Worm (Caenorhabditis elegans): Measurements from ENCODE around the gene nas-28.
A peak's percentile ranks its signal among the peaks of the same experiment; 100 is the strongest.

Gene nas-28

ce11 chrIII:6168497-6169227 is 14.4 kb downstream of the nas-28 start, which contains the start of gene efk-1:
efk-1 (minus strand) TSS chrIII:6168547.
- TF ChIP-seq nhr-237 (tag; optimal IDR thresholded peaks at IDR 0.05) (no peak), ama-1 (optimal IDR thresholded peaks at IDR 0.05) (peak; percentile 20), lin-13 (GFP tag; optimal IDR thresholded peaks at IDR 0.05) (no peak), crh-2 (tag; optimal IDR thresholded peaks at IDR 0.05) (peak; percentile 36), C34F6.9 (tag; optimal IDR thresholded peaks at IDR 0.05) (peak; percentile 21), mbf-1 (tag; optimal IDR thresholded peaks at IDR 0.05) (no peak), elt-1 (tag; optimal IDR thresholded peaks at IDR 0.05) (no peak), nhr-129 (tag; optimal IDR thresholded peaks at IDR 0.05) (peak; percentile 42), skn-1 (tag; optimal IDR thresholded peaks at IDR 0.05) (no peak)

- TF ChIP-seq mdl-1 (tag; optimal IDR thresholded peaks at IDR 0.05) = no peak
- no peak for TF ChIP-seq sma-9 (GFP tag; optimal IDR thresholded peaks at IDR 0.05)
- no peak for TF ChIP-seq sma-9 (tag; optimal IDR thresholded peaks at IDR 0.05)
- no peak for TF ChIP-seq unc-55 (GFP tag; optimal IDR thresholded peaks at IDR 0.05)
- TF ChIP-seq skn-1 (tag; optimal IDR thresholded peaks at IDR 0.05) = no peak
- no peak for TF ChIP-seq egl-27 (tag; optimal IDR thresholded peaks at IDR 0.05)
- no peak for TF ChIP-seq lin-39 (tag; optimal IDR thresholded peaks at IDR 0.05)
- no peak for TF ChIP-seq ceh-16 (tag; optimal IDR thresholded peaks at IDR 0.05)
- no peak for TF ChIP-seq ama-1 (optimal IDR thresholded peaks at IDR 0.05)
- TF ChIP-seq ztf-4 (tag; optimal IDR thresholded peaks at IDR 0.05) = no peak
- TF ChIP-seq Y55F3AM.14 (GFP tag; optimal IDR thresholded peaks at IDR 0.05) = no peak
- TF ChIP-seq zag-1 (tag; optimal IDR thresholded peaks at IDR 0.05) = no peak
- no peak for TF ChIP-seq nhr-6 (tag; optimal IDR thresholded peaks at IDR 0.05)
- no peak for TF ChIP-seq fos-1 (tag; optimal IDR thresholded peaks at IDR 0.05)
- no peak for TF ChIP-seq unc-39 (tag; optimal IDR thresholded peaks at IDR 0.05)
- TF ChIP-seq peb-1 (tag; optimal IDR thresholded peaks at IDR 0.05) = no peak
- no peak for TF ChIP-seq F13H6.1 (tag; optimal IDR thresholded peaks at IDR 0.05)
Measured at ce11 chrIII:6166634-6167033, 16.4 kb downstream of the nas-28 start.

- TF ChIP-seq elt-1 (tag; optimal IDR thresholded peaks at IDR 0.05) (no peak), lsy-2 (tag; optimal IDR thresholded peaks at IDR 0.05) (no peak), ceh-82 (tag; optimal IDR thresholded peaks at IDR 0.05) (no peak), aly-2 (tag; optimal IDR thresholded peaks at IDR 0.05) (no peak), egl-27 (tag; optimal IDR thresholded peaks at IDR 0.05) (no peak), nhr-21 (tag; optimal IDR thresholded peaks at IDR 0.05) (no peak), zag-1 (tag; optimal IDR thresholded peaks at IDR 0.05) (no peak), dmd-4 (tag; optimal IDR thresholded peaks at IDR 0.05) (no peak)
Measured at ce11 chrIII:6165240-6165639, 17.8 kb downstream of the nas-28 start.

ce11 chrIII:6164253-6164971 is 18.6 kb downstream of the nas-28 start, which contains the start of gene F42A10.9:
F42A10.9 (plus strand) TSS chrIII:6164573.
- TF ChIP-seq F13H6.1 (tag; optimal IDR thresholded peaks at IDR 0.05) (no peak), crh-2 (tag; optimal IDR thresholded peaks at IDR 0.05) (peak; percentile 0), nhr-129 (tag; optimal IDR thresholded peaks at IDR 0.05) (peak; percentile 34), nhr-6 (tag; optimal IDR thresholded peaks at IDR 0.05) (no peak), sma-9 (GFP tag; optimal IDR thresholded peaks at IDR 0.05) (peak; percentile 35), sma-9 (tag; optimal IDR thresholded peaks at IDR 0.05) (no peak), blmp-1 (tag; optimal IDR thresholded peaks at IDR 0.05; ENCODE audit: insufficient read depth) (no peak), C34F6.9 (tag; optimal IDR thresholded peaks at IDR 0.05) (peak; percentile 48), ztf-1 (GFP tag; conservative IDR thresholded peaks at IDR 0.05) (no peak), lin-13 (GFP tag; optimal IDR thresholded peaks at IDR 0.05) (peak; percentile 17), mab-5 (tag; optimal IDR thresholded peaks at IDR 0.05) (no peak), lsy-2 (tag; optimal IDR thresholded peaks at IDR 0.05) (no peak), ama-1 (optimal IDR thresholded peaks at IDR 0.05) (peak; percentile 86), mdl-1 (tag; optimal IDR thresholded peaks at IDR 0.05) (no peak), dmd-4 (tag; optimal IDR thresholded peaks at IDR 0.05) (no peak), nhr-25 (tag; optimal IDR thresholded peaks at IDR 0.05) (peak; percentile 5), aly-2 (tag; optimal IDR thresholded peaks at IDR 0.05) (no peak), fos-1 (tag; optimal IDR thresholded peaks at IDR 0.05) (peak; percentile 34), nhr-23 (tag; optimal IDR thresholded peaks at IDR 0.05) (no peak)

Measured in whole organism, L2 larva.